Worm (Caenorhabditis elegans) whole organism, L3 larva: ENCODE results near the gene F41C3.11.
A peak's percentile ranks its signal among the peaks of the same experiment; 100 is the strongest.

ENCODE experiments used
- ama-1 ChIP-seq: fragments of 150-350 bp; optimal IDR thresholded peaks from 2 replicates; lab custom pipeline; 2018
- ceh-28 ChIP-seq: fragments of 150-350 bp; optimal IDR thresholded peaks from 2 replicates; lab custom pipeline; 2014; ENCODE audit warnings: missing biosample characterization, missing genetic modification reagents, missing genetic modification characterization
- daf-12 ChIP-seq: fragments of 150-350 bp; optimal IDR thresholded peaks from 2 replicates; lab custom pipeline; 2014; ENCODE audit warnings: missing biosample characterization, missing genetic modification reagents, missing genetic modification characterization
- lin-39 ChIP-seq: fragments of 150-350 bp; optimal IDR thresholded peaks from 2 replicates; lab custom pipeline; 2018; ENCODE audit warnings: missing biosample characterization, missing genetic modification reagents, missing genetic modification characterization
- nhr-23 ChIP-seq: fragments of 150-350 bp; optimal IDR thresholded peaks from 2 replicates; lab custom pipeline; 2014; ENCODE audit warnings: missing biosample characterization, missing genetic modification reagents, missing genetic modification characterization
- nhr-67 ChIP-seq: fragments of 150-350 bp; optimal IDR thresholded peaks from 2 replicates; lab custom pipeline; 2014; ENCODE audit warnings: missing biosample characterization, missing genetic modification characterization
- nhr-76 ChIP-seq: fragments of 150-350 bp; sonication (generic microtip); optimal IDR thresholded peaks from 5 replicates; lab custom pipeline; 2014; ENCODE audit warnings: missing biosample characterization, missing genetic modification characterization
- skn-1 ChIP-seq: fragments of 150-350 bp; optimal IDR thresholded peaks from 2 replicates; lab custom pipeline; 2014; ENCODE audit warnings: missing biosample characterization, missing genetic modification characterization
- ztf-11 ChIP-seq: fragments of 150-350 bp; optimal IDR thresholded peaks from 2 replicates; lab custom pipeline; 2014; ENCODE audit warnings: missing biosample characterization, missing genetic modification characterization

DNA sequence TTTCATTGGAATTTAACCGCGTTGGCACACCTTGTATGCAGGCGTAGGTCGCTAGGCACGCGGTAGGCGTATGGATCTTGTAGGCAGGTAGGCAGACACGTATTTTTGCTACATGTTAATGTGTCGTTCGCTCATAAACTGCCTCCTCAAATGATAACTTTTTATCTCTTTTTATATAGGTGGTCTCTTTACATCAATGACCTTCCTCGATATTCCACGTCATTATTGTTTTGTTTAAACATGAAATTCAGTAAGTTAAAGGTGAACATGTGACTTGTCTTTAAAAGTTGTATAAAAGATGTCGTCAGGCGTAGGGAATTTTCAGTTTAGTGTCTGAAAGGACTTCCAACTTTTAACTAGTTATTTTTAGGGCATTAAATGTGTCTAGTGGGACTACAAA lies 13.9 kb upstream of the F41C3.11 start:
- TF ChIP-seq nhr-23 (tag; lab: Kevin White, UChicago) (no peak), daf-12 (no peak), nhr-67 (tag; lab: Kevin White, UChicago) (no peak), lin-39 (tag; lab: Kevin White, UChicago) (no peak), nhr-76 (no peak), ama-1 (lab: Kevin White, UChicago) (peak; percentile 23), ztf-11 (no peak), ceh-28 (tag; lab: Kevin White, UChicago) (no peak), skn-1 (tag; lab: Kevin White, UChicago) (no peak)
